Worm (Caenorhabditis elegans) whole organism, L4 larva: ENCODE data around the gene fipr-2.

ENCODE experiments used
- F44E2.7 ChIP-seq: fragments of 200-800 bp; sonication (Bioruptor generic); IDR thresholded peaks from 2 replicates; pipeline ENCODE4 v2.1.2; 2022; ENCODE audit warnings: missing genetic modification characterization, missing compliant biosample characterization
- T20F7.1 ChIP-seq: fragments of 200-800 bp; sonication (Bioruptor generic); optimal IDR thresholded peaks from 2 replicates; lab custom pipeline; 2018; ENCODE audit warnings: mild to moderate bottlenecking, missing genetic modification characterization, missing compliant biosample characterization
- T26A8.4 ChIP-seq: fragments of 200-800 bp; sonication (Bioruptor generic); IDR thresholded peaks from 2 replicates; pipeline ENCODE4 v1.3.6; 2022; ENCODE audit warnings: missing genetic modification characterization, missing compliant biosample characterization
- Y48G9A.11 ChIP-seq: fragments of 200-800 bp; sonication (Bioruptor generic); IDR thresholded peaks from 2 replicates; pipeline ENCODE4 v1.3.6; 2022; ENCODE audit warnings: missing genetic modification reagents, missing genetic modification characterization, missing compliant biosample characterization
- ZK337.2 ChIP-seq: fragments of 200-800 bp; sonication (Bioruptor generic); IDR thresholded peaks from 2 replicates; pipeline ENCODE4 v1.3.6; 2022; ENCODE audit warnings: missing genetic modification reagents, missing genetic modification characterization, missing compliant biosample characterization
- ZK546.5 ChIP-seq, 2 experiments: sonication (generic microtip); optimal IDR thresholded peaks; 2 replicates each; lab custom pipeline; 2017; ENCODE audit warnings: missing biosample characterization in 2 of 2, missing genetic modification characterization in 2 of 2
- ces-1 ChIP-seq: fragments of 150-350 bp; sonication (generic microtip); optimal IDR thresholded peaks from 4 replicates; lab custom pipeline; 2014; ENCODE audit warnings: missing biosample characterization, missing genetic modification reagents, missing genetic modification characterization
- cey-2 ChIP-seq: sonication (generic microtip); optimal IDR thresholded peaks from 3 replicates; lab custom pipeline; 2017; ENCODE audit warnings: missing genetic modification characterization, mild to moderate bottlenecking, missing compliant biosample characterization, antibody characterized with exemption, borderline replicate concordance; ENCODE audit not compliant: insufficient read depth
- ctbp-1 ChIP-seq: fragments of 200-800 bp; sonication (Bioruptor generic); IDR thresholded peaks from 2 replicates; pipeline ENCODE4 v1.3.6; 2022; ENCODE audit warnings: missing genetic modification reagents, missing genetic modification characterization, missing compliant biosample characterization
- daf-12 ChIP-seq: fragments of 150-350 bp; optimal IDR thresholded peaks from 2 replicates; lab custom pipeline; 2014; ENCODE audit warnings: missing biosample characterization, missing genetic modification reagents, missing genetic modification characterization
- daf-16 ChIP-seq, 3 experiments: sonication (generic microtip); optimal IDR thresholded peaks; 2 replicates each; lab custom pipeline; 2016 to 2017; ENCODE audit warnings: missing genetic modification characterization in 3 of 3, missing genetic modification reagents in 3 of 3, mild to moderate bottlenecking in 2 of 3, missing compliant biosample characterization in 2 of 3, missing biosample characterization in 1 of 3, moderate library complexity in 1 of 3
- daf-19 ChIP-seq: fragments of 200-800 bp; sonication (Bioruptor generic); conservative IDR thresholded peaks from 2 replicates; pipeline ENCODE4 v1.3.6; 2022; ENCODE audit warnings: missing genetic modification characterization, missing compliant biosample characterization
- dmd-6 ChIP-seq: fragments of 200-800 bp; sonication (Bioruptor generic); IDR thresholded peaks from 2 replicates; pipeline ENCODE4 v1.3.6; 2022; ENCODE audit warnings: missing genetic modification reagents, missing genetic modification characterization, missing compliant biosample characterization
- dmd-8 ChIP-seq: fragments of 200-800 bp; sonication (Bioruptor generic); IDR thresholded peaks from 2 replicates; pipeline ENCODE4 v1.3.6; 2022; ENCODE audit warnings: missing genetic modification characterization, missing compliant biosample characterization
- dve-1 ChIP-seq: sonication (generic microtip); optimal IDR thresholded peaks from 2 replicates; lab custom pipeline; 2017; ENCODE audit warnings: antibody characterized with exemption, mild to moderate bottlenecking, missing genetic modification characterization, missing compliant biosample characterization; ENCODE audit not compliant: insufficient read depth
- egl-27 ChIP-seq: sonication (generic microtip); optimal IDR thresholded peaks from 3 replicates; lab custom pipeline; 2017; ENCODE audit warnings: missing biosample characterization, missing genetic modification reagents, missing genetic modification characterization
- gei-8 ChIP-seq: fragments of 200-800 bp; sonication (Bioruptor generic); optimal IDR thresholded peaks from 2 replicates; lab custom pipeline; 2018; ENCODE audit warnings: mild to moderate bottlenecking, missing genetic modification characterization, missing compliant biosample characterization
- hlh-11 ChIP-seq: fragments of 200-800 bp; sonication (Bioruptor generic); optimal IDR thresholded peaks from 2 replicates; lab custom pipeline; 2018; ENCODE audit warnings: mild to moderate bottlenecking, missing genetic modification characterization, missing compliant biosample characterization
- hmg-1.1 ChIP-seq: fragments of 200-800 bp; sonication (Bioruptor generic); IDR thresholded peaks from 2 replicates; pipeline ENCODE4 v1.3.6; 2022; ENCODE audit warnings: missing genetic modification reagents, missing genetic modification characterization, missing compliant biosample characterization
- jun-1 ChIP-seq: fragments of 150-350 bp; optimal IDR thresholded peaks from 2 replicates; lab custom pipeline; 2014; ENCODE audit warnings: missing biosample characterization, missing genetic modification reagents, missing genetic modification characterization
- lim-7 ChIP-seq: fragments of 200-800 bp; sonication (Bioruptor generic); IDR thresholded peaks from 2 replicates; pipeline ENCODE4 v1.3.6; 2022; ENCODE audit warnings: missing genetic modification characterization, missing compliant biosample characterization
- lin-13 ChIP-seq: fragments of 150-350 bp; optimal IDR thresholded peaks from 2 replicates; lab custom pipeline; 2014; ENCODE audit warnings: missing biosample characterization, missing genetic modification reagents, missing genetic modification characterization
- lin-29 ChIP-seq: fragments of 200-800 bp; sonication (Bioruptor generic); IDR thresholded peaks from 2 replicates; pipeline ENCODE4 v1.3.6; 2022; ENCODE audit warnings: missing genetic modification reagents, missing genetic modification characterization, missing compliant biosample characterization
- lin-38 ChIP-seq: fragments of 200-800 bp; sonication (Bioruptor generic); IDR thresholded peaks from 2 replicates; pipeline ENCODE4 v1.3.6; 2022; ENCODE audit warnings: missing genetic modification reagents, missing genetic modification characterization, missing compliant biosample characterization
- lin-39 ChIP-seq: fragments of 150-350 bp; optimal IDR thresholded peaks from 2 replicates; lab custom pipeline; 2014; ENCODE audit warnings: missing biosample characterization, missing genetic modification reagents, missing genetic modification characterization
- lir-3 ChIP-seq: sonication (generic microtip); optimal IDR thresholded peaks from 2 replicates; lab custom pipeline; 2016; ENCODE audit warnings: mild to moderate bottlenecking, missing genetic modification characterization, missing compliant biosample characterization
- lsy-2 ChIP-seq, 2 experiments: fragments of 150-350 bp in 1 of 2; sonication (generic microtip) in 1 of 2; optimal IDR thresholded peaks; 2 replicates each; lab custom pipeline; 2014 to 2017; ENCODE audit warnings: missing biosample characterization in 2 of 2, missing genetic modification characterization in 2 of 2
- mdl-1 ChIP-seq, 2 experiments: fragments of 150-350 bp in 1 of 2; sonication (generic microtip) in 1 of 2; optimal IDR thresholded peaks; 2 replicates each; lab custom pipeline; 2014 to 2017; ENCODE audit warnings: missing biosample characterization in 2 of 2, missing genetic modification characterization in 2 of 2
- mep-1 ChIP-seq: fragments of 150-350 bp; sonication (generic microtip); optimal IDR thresholded peaks from 3 replicates; lab custom pipeline; 2014; ENCODE audit warnings: missing biosample characterization, missing genetic modification characterization
- mxl-2 ChIP-seq: fragments of 200-800 bp; sonication (Bioruptor generic); conservative IDR thresholded peaks from 2 replicates; pipeline ENCODE4 v1.3.6; 2022; ENCODE audit warnings: missing genetic modification reagents, missing genetic modification characterization, missing compliant biosample characterization
- nhr-10 ChIP-seq: fragments of 150-350 bp; optimal IDR thresholded peaks from 2 replicates; lab custom pipeline; 2014; ENCODE audit warnings: missing biosample characterization, missing genetic modification characterization
- nhr-11 ChIP-seq: fragments of 150-350 bp; optimal IDR thresholded peaks from 2 replicates; lab custom pipeline; 2014; ENCODE audit warnings: missing biosample characterization, missing genetic modification characterization
- nhr-111 ChIP-seq: fragments of 200-800 bp; sonication (Bioruptor generic); optimal IDR thresholded peaks from 2 replicates; lab custom pipeline; 2018; ENCODE audit warnings: mild to moderate bottlenecking, missing genetic modification characterization, missing compliant biosample characterization
- nhr-25 ChIP-seq: sonication (generic microtip); optimal IDR thresholded peaks from 2 replicates; lab custom pipeline; 2017; ENCODE audit warnings: missing genetic modification characterization, mild to moderate bottlenecking, missing compliant biosample characterization, antibody characterized with exemption, moderate library complexity, borderline replicate concordance; ENCODE audit not compliant: insufficient read depth
- nhr-28 ChIP-seq: fragments of 150-350 bp; optimal IDR thresholded peaks from 2 replicates; lab custom pipeline; 2014; ENCODE audit warnings: missing biosample characterization, missing genetic modification characterization
- nhr-41 ChIP-seq: fragments of 200-800 bp; sonication (Bioruptor generic); IDR thresholded peaks from 2 replicates; pipeline ENCODE4 v1.3.6; 2022; ENCODE audit warnings: missing genetic modification reagents, missing genetic modification characterization, missing compliant biosample characterization
- nhr-42 ChIP-seq: fragments of 200-800 bp; sonication (Bioruptor generic); IDR thresholded peaks from 2 replicates; pipeline ENCODE4 v1.3.6; 2022; ENCODE audit warnings: missing genetic modification characterization, missing compliant biosample characterization
- nhr-48 ChIP-seq: sonication (generic microtip); optimal IDR thresholded peaks from 2 replicates; lab custom pipeline; 2016; ENCODE audit warnings: mild to moderate bottlenecking, missing genetic modification characterization, missing compliant biosample characterization
- nhr-6 ChIP-seq: fragments of 150-350 bp; optimal IDR thresholded peaks from 2 replicates; lab custom pipeline; 2014; ENCODE audit warnings: missing biosample characterization, missing genetic modification characterization
- php-3 ChIP-seq: fragments of 200-800 bp; sonication (Bioruptor generic); IDR thresholded peaks from 2 replicates; pipeline ENCODE4 v1.3.6; 2022; ENCODE audit warnings: missing genetic modification reagents, missing genetic modification characterization, missing compliant biosample characterization
- pqm-1 ChIP-seq: sonication (generic microtip); optimal IDR thresholded peaks from 2 replicates; lab custom pipeline; 2017; ENCODE audit warnings: missing biosample characterization, missing genetic modification characterization
- rbr-2 ChIP-seq: sonication (generic microtip); optimal IDR thresholded peaks from 2 replicates; lab custom pipeline; 2016; ENCODE audit warnings: missing genotype, missing genetic modification characterization, missing compliant biosample characterization
- tag-97 ChIP-seq: fragments of 200-800 bp; sonication (Bioruptor generic); IDR thresholded peaks from 2 replicates; pipeline ENCODE4 v1.3.6; 2022; ENCODE audit warnings: missing genetic modification characterization, missing compliant biosample characterization
- unc-130 ChIP-seq: sonication (generic microtip); optimal IDR thresholded peaks from 2 replicates; lab custom pipeline; 2016; ENCODE audit warnings: missing genetic modification reagents, missing genetic modification characterization, missing compliant biosample characterization
- unc-39 ChIP-seq: sonication (generic microtip); optimal IDR thresholded peaks from 2 replicates; lab custom pipeline; 2017; ENCODE audit warnings: missing biosample characterization, missing genetic modification characterization
- zfp-2 ChIP-seq: sonication (generic microtip); optimal IDR thresholded peaks from 2 replicates; lab custom pipeline; 2016; ENCODE audit warnings: mild to moderate bottlenecking, missing genetic modification characterization, missing compliant biosample characterization
- zip-11 ChIP-seq: fragments of 200-800 bp; sonication (Bioruptor generic); IDR thresholded peaks from 2 replicates; pipeline ENCODE4 v1.3.6; 2022; ENCODE audit warnings: missing genetic modification characterization, missing compliant biosample characterization
- ztf-11 ChIP-seq: fragments of 150-350 bp; optimal IDR thresholded peaks from 2 replicates; lab custom pipeline; 2014; ENCODE audit warnings: missing biosample characterization, missing genetic modification characterization

fipr-2 gene

DNA sequence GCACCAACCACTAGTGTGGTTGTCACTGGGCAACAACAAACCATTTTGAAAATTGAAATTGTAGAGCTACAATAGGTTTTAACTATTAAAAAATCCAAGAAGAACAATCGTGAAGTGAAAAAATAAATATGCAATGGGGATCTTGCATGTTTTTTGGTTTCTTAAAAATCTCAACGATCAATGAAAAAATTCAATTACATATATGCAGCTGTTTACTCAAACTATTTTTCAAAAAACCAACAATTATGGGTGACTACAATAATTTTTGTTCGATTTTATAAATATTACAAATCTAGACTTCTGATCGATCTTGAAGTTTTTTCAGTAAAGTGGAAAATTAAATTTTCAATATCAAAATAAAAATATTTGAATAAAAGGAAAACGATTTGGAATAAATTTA, 43.4 kb downstream of the fipr-2 start, which contains the start of gene cdr-4:
Gene cdr-4 (minus strand): TSS at position 101 of the 400 bp plus-strand sequence.
- no peak for TF ChIP-seq zfp-2 (tag; lab: Kevin White, UChicago)
- no peak for TF ChIP-seq nhr-25 (tag; lab: Kevin White, UChicago)
- TF ChIP-seq T26A8.4 (GFP tag; lab: Robert Waterston, UW) = no peak
- no peak for TF ChIP-seq lin-29 (GFP tag; lab: Robert Waterston, UW)
- TF ChIP-seq daf-12 (tag; lab: Kevin White, UChicago) = no peak
- no peak for TF ChIP-seq dmd-6
- no peak for TF ChIP-seq unc-130
- TF ChIP-seq ZK337.2 (GFP tag; lab: Robert Waterston, UW) = no peak
- TF ChIP-seq T20F7.1 (GFP tag; lab: Kevin White, UChicago) = no peak
- TF ChIP-seq, all 104 proteins: peak for 0

DNA sequence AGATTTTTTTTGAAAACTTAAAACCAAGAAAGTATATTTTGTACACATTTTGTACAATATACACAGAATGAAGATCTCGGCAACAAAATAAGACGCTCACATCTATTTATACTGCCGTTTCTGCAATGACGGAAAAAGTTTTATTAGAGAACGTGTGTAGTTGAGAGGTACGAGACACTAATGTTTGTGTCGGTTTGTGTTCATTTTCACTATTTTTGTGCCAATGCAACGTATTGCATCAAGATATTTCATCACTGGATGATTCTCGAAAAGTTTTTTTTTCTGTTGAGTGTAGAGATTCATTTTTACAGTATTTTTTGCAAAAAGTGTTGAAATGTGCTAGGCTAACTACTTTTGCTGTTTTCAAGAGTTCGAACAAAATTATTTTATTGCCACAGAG, 43.8 kb downstream of the fipr-2 start:
- TF ChIP-seq lin-39 (tag; lab: Kevin White, UChicago) (no peak), T20F7.1 (GFP tag; lab: Kevin White, UChicago) (peak; percentile 29), dve-1 (tag; lab: Kevin White, UChicago) (peak; percentile 14), Y48G9A.11 (GFP tag; lab: Robert Waterston, UW) (no peak), tag-97 (no peak), nhr-25 (tag; lab: Kevin White, UChicago) (no peak), gei-8 (GFP tag; lab: Kevin White, UChicago) (no peak), ZK546.5 (tag; optimal IDR thresholded peaks at IDR 0.05; lab: Kevin White, UChicago) (no peak), F44E2.7 (GFP tag; lab: Robert Waterston, UW) (no peak), ztf-11 (no peak), php-3 (GFP tag; lab: Robert Waterston, UW) (no peak), ces-1 (GFP tag; lab: Kevin White, UChicago) (no peak), hmg-1.1 (no peak), lsy-2 (tag; optimal IDR thresholded peaks at IDR 0.05; lab: Kevin White, UChicago) (peak in 1 of 2 experiments; percentile 33), rbr-2 (tag; lab: Kevin White, UChicago) (no peak), dmd-6 (no peak), mxl-2 (no peak), lir-3 (tag; lab: Kevin White, UChicago) (no peak), nhr-6 (tag; lab: Kevin White, UChicago) (peak; percentile 26), mdl-1 (tag; optimal IDR thresholded peaks at IDR 0.05; lab: Kevin White, UChicago) (no peak), daf-19 (GFP tag; lab: Robert Waterston, UW) (no peak), daf-16 (GFP tag; optimal IDR thresholded peaks at IDR 0.05; lab: Kevin White, UChicago) (peak in 1 of 2 experiments; percentile 21), daf-16 (tag; optimal IDR thresholded peaks at IDR 0.05; lab: Kevin White, UChicago) (peak; percentile 11), lim-7 (GFP tag; lab: Robert Waterston, UW) (no peak), cey-2 (tag; lab: Kevin White, UChicago) (no peak), lin-38 (GFP tag; lab: Robert Waterston, UW) (no peak), nhr-42 (GFP tag; lab: Robert Waterston, UW) (no peak), nhr-28 (tag; lab: Kevin White, UChicago) (peak; percentile 91), zip-11 (GFP tag; lab: Robert Waterston, UW) (no peak), nhr-41 (GFP tag; lab: Robert Waterston, UW) (no peak), nhr-48 (no peak), egl-27 (tag; lab: Kevin White, UChicago) (no peak), jun-1 (tag; lab: Kevin White, UChicago) (no peak), pqm-1 (tag; lab: Kevin White, UChicago) (no peak), mep-1 (peak; percentile 51), T26A8.4 (GFP tag; lab: Robert Waterston, UW) (no peak), lin-13 (GFP tag; lab: Kevin White, UChicago) (no peak), nhr-11 (tag; lab: Kevin White, UChicago) (no peak), dmd-8 (GFP tag; lab: Robert Waterston, UW) (no peak), nhr-10 (tag; lab: Kevin White, UChicago) (no peak), ctbp-1 (GFP tag; lab: Robert Waterston, UW) (no peak), hlh-11 (tag; lab: Kevin White, UChicago) (peak; percentile 33), nhr-111 (GFP tag; lab: Kevin White, UChicago) (no peak), unc-39 (tag; lab: Kevin White, UChicago) (no peak)
